Fruit fly (Drosophila melanogaster) whole organism, prepupa: ENCODE results near the gene acs.

Experiments used
- Ets21C ChIP-seq: fragments of 200-800 bp; sonication (Bioruptor generic); optimal IDR thresholded peaks from 3 replicates; lab custom pipeline; 2016; ENCODE audit warnings: missing biosample characterization, missing genetic modification characterization
- acj6 ChIP-seq: fragments of 200-800 bp; sonication (Bioruptor generic); optimal IDR thresholded peaks from 3 replicates; lab custom pipeline; 2016; ENCODE audit warnings: missing biosample characterization, missing genetic modification characterization
- svp ChIP-seq: fragments of 200-800 bp; sonication (Bioruptor generic); peaks from one replicate; lab custom pipeline; 2016; ENCODE audit warnings: missing biosample characterization, missing genetic modification characterization

The acs gene

dm6 chr3L:2023291-2023690, 51.9 kb downstream of the acs start, which contains the start of gene Grl62b:
TSS of gene Grl62b (minus strand) at chr3L:2023391.
- TF ChIP-seq Ets21C (GFP tag; lab: Kevin White, UChicago) (no peak), acj6 (no peak), svp (GFP tag; lab: Kevin White, UChicago) (peak; percentile 8)
